Fruit fly (Drosophila melanogaster) whole organism, prepupa: Measurements from ENCODE around the gene CG13073.

Experiments used
- CG10631 ChIP-seq: fragments of 200-800 bp; sonication (Bioruptor generic); optimal IDR thresholded peaks from 2 replicates; lab custom pipeline; 2016; ENCODE audit warnings: missing biosample characterization, missing genetic modification characterization
- CG10669 ChIP-seq: fragments of 200-800 bp; sonication (Bioruptor generic); optimal IDR thresholded peaks from 3 replicates; lab custom pipeline; 2018; ENCODE audit warnings: missing biosample characterization, mild to moderate bottlenecking, missing genetic modification characterization, moderate library complexity
- CG11294 ChIP-seq: fragments of 200-800 bp; sonication (Bioruptor generic); IDR thresholded peaks from 2 replicates; pipeline ENCODE4 v1.3.6; 2022; ENCODE audit warnings: missing biosample characterization, missing genetic modification characterization
- CG11762 ChIP-seq: fragments of 200-800 bp; sonication (Bioruptor generic); optimal IDR thresholded peaks from 3 replicates; lab custom pipeline; 2016; ENCODE audit warnings: missing biosample characterization, missing genetic modification characterization; ENCODE audit not compliant: insufficient read depth
- CG11902 ChIP-seq: fragments of 200-800 bp; sonication (Bioruptor generic); optimal IDR thresholded peaks from 3 replicates; lab custom pipeline; 2016; ENCODE audit warnings: missing biosample characterization, missing genetic modification characterization
- CG3032 ChIP-seq: fragments of 200-800 bp; optimal IDR thresholded peaks from 2 replicates; lab custom pipeline; 2019; ENCODE audit warnings: missing biosample characterization, mild to moderate bottlenecking, missing genetic modification characterization, moderate library complexity
- CG31627 ChIP-seq: fragments of 200-800 bp; sonication (Bioruptor generic); optimal IDR thresholded peaks from 3 replicates; lab custom pipeline; 2016; ENCODE audit warnings: missing biosample characterization, missing genetic modification characterization
- CG32006 ChIP-seq: fragments of 200-800 bp; sonication (Bioruptor generic); optimal IDR thresholded peaks from 3 replicates; lab custom pipeline; 2017; ENCODE audit warnings: missing biosample characterization, mild to moderate bottlenecking, missing genetic modification characterization
- CG34406 ChIP-seq: fragments of 200-800 bp; sonication (Bioruptor generic); optimal IDR thresholded peaks from 3 replicates; lab custom pipeline; 2016; ENCODE audit warnings: missing biosample characterization, missing genetic modification characterization
- CG3919 ChIP-seq: fragments of 200-800 bp; sonication (Bioruptor generic); optimal IDR thresholded peaks from 3 replicates; lab custom pipeline; 2016; ENCODE audit warnings: missing biosample characterization, missing genetic modification characterization
- CG4318 ChIP-seq: fragments of 200-800 bp; sonication (Bioruptor generic); optimal IDR thresholded peaks from 3 replicates; lab custom pipeline; 2017; ENCODE audit warnings: missing biosample characterization, mild to moderate bottlenecking, missing genetic modification characterization
- CG6163 ChIP-seq: fragments of 200-800 bp; sonication (Bioruptor generic); IDR thresholded peaks from 3 replicates; pipeline ENCODE4 v1.3.6; 2022; ENCODE audit warnings: missing biosample characterization, missing genetic modification characterization
- CG6808 ChIP-seq: fragments of 200-800 bp; sonication (Bioruptor generic); optimal IDR thresholded peaks from 3 replicates; lab custom pipeline; 2017; ENCODE audit warnings: missing biosample characterization, missing genetic modification characterization, mild to moderate bottlenecking, moderate library complexity, missing genetic modification reagents
- CG6854 ChIP-seq: fragments of 200-800 bp; sonication (Bioruptor generic); optimal IDR thresholded peaks from 2 replicates; lab custom pipeline; 2017; ENCODE audit warnings: missing biosample characterization, mild to moderate bottlenecking, missing genetic modification characterization
- CG7368 ChIP-seq: fragments of 200-800 bp; sonication (Bioruptor generic); optimal IDR thresholded peaks from 3 replicates; lab custom pipeline; 2016; ENCODE audit warnings: missing biosample characterization, missing genetic modification characterization
- CG8119 ChIP-seq: fragments of 200-800 bp; sonication (Bioruptor generic); IDR thresholded peaks from 3 replicates; pipeline ENCODE4 v1.3.6; 2022; ENCODE audit warnings: missing biosample characterization, missing genetic modification characterization
- CG8319 ChIP-seq: fragments of 200-800 bp; sonication (Bioruptor generic); optimal IDR thresholded peaks from 3 replicates; lab custom pipeline; 2016; ENCODE audit warnings: missing biosample characterization, missing genetic modification characterization
- CG8632 ChIP-seq: fragments of 200-800 bp; sonication (Bioruptor generic); optimal IDR thresholded peaks from 3 replicates; lab custom pipeline; 2016; ENCODE audit warnings: missing biosample characterization, missing genetic modification characterization
- CG9139 ChIP-seq: fragments of 200-800 bp; sonication (Bioruptor generic); optimal IDR thresholded peaks from 3 replicates; lab custom pipeline; 2017; ENCODE audit warnings: missing biosample characterization, mild to moderate bottlenecking, missing genetic modification characterization
- Eip75B ChIP-seq: fragments of 200-800 bp; sonication (Bioruptor generic); optimal IDR thresholded peaks from 3 replicates; lab custom pipeline; 2016; ENCODE audit warnings: missing biosample characterization, missing genetic modification characterization
- Eip78C ChIP-seq: fragments of 200-800 bp; sonication (Bioruptor generic); peaks from one replicate; lab custom pipeline; 2016; ENCODE audit warnings: missing biosample characterization, missing genetic modification characterization
- Eip93F ChIP-seq: fragments of 200-800 bp; sonication (Bioruptor generic); optimal IDR thresholded peaks from 2 replicates; lab custom pipeline; 2016; ENCODE audit warnings: missing biosample characterization, mild to moderate bottlenecking, missing genetic modification characterization
- Ets21C ChIP-seq: fragments of 200-800 bp; sonication (Bioruptor generic); optimal IDR thresholded peaks from 3 replicates; lab custom pipeline; 2016; ENCODE audit warnings: missing biosample characterization, missing genetic modification characterization
- Ets96B ChIP-seq: fragments of 200-800 bp; optimal IDR thresholded peaks from 2 replicates; lab custom pipeline; 2019; ENCODE audit warnings: missing biosample characterization, mild to moderate bottlenecking, missing genetic modification characterization, moderate library complexity
- Gug ChIP-seq: fragments of 200-800 bp; sonication (Bioruptor generic); IDR thresholded peaks from 2 replicates; pipeline ENCODE4 v1.3.6; 2022; ENCODE audit warnings: missing biosample characterization, missing genetic modification characterization
- Hr38 ChIP-seq: sonication (Bioruptor generic); optimal IDR thresholded peaks from 2 replicates; lab custom pipeline; 2016; ENCODE audit warnings: missing biosample characterization, missing genetic modification characterization
- Hr39 ChIP-seq: fragments of 200-800 bp; sonication (Bioruptor generic); optimal IDR thresholded peaks from 2 replicates; lab custom pipeline; 2016; ENCODE audit warnings: missing biosample characterization, missing genetic modification characterization
- Lpt ChIP-seq: fragments of 200-800 bp; sonication (Bioruptor generic); optimal IDR thresholded peaks from 3 replicates; lab custom pipeline; 2016; ENCODE audit warnings: missing biosample characterization, missing genetic modification characterization
- OdsH ChIP-seq: fragments of 200-800 bp; sonication (Bioruptor generic); optimal IDR thresholded peaks from 3 replicates; lab custom pipeline; 2016; ENCODE audit warnings: missing biosample characterization, missing genetic modification characterization
- Smox ChIP-seq: fragments of 200-800 bp; sonication (Bioruptor generic); optimal IDR thresholded peaks from 3 replicates; lab custom pipeline; 2016; ENCODE audit warnings: missing biosample characterization, missing genetic modification characterization
- Sox14 ChIP-seq: fragments of 200-800 bp; sonication (Bioruptor generic); optimal IDR thresholded peaks from 3 replicates; lab custom pipeline; 2016; ENCODE audit warnings: missing biosample characterization, missing genetic modification characterization
- achi ChIP-seq: fragments of 200-800 bp; sonication (Bioruptor generic); optimal IDR thresholded peaks from 3 replicates; lab custom pipeline; 2016; ENCODE audit warnings: missing biosample characterization, missing genetic modification characterization
- acj6 ChIP-seq: fragments of 200-800 bp; sonication (Bioruptor generic); optimal IDR thresholded peaks from 3 replicates; lab custom pipeline; 2016; ENCODE audit warnings: missing biosample characterization, missing genetic modification characterization
- cyc ChIP-seq: fragments of 200-800 bp; sonication (Bioruptor generic); optimal IDR thresholded peaks from 3 replicates; lab custom pipeline; 2016; ENCODE audit warnings: missing biosample characterization, missing genetic modification characterization
- dsx ChIP-seq: fragments of 200-800 bp; optimal IDR thresholded peaks from 3 replicates; lab custom pipeline; 2019; ENCODE audit warnings: missing biosample characterization, mild to moderate bottlenecking, missing genetic modification characterization, moderate library complexity; ENCODE audit not compliant: poor library complexity, severe bottlenecking
- eg ChIP-seq: fragments of 200-800 bp; sonication (Bioruptor generic); IDR thresholded peaks from 3 replicates; pipeline ENCODE4 v1.3.6; 2022; ENCODE audit warnings: missing biosample characterization, missing genetic modification characterization
- esn ChIP-seq: fragments of 200-800 bp; sonication (Bioruptor generic); optimal IDR thresholded peaks from 2 replicates; lab custom pipeline; 2016; ENCODE audit warnings: missing biosample characterization, mild to moderate bottlenecking, missing genetic modification characterization, moderate library complexity
- fd59A ChIP-seq: fragments of 200-800 bp; sonication (Bioruptor generic); optimal IDR thresholded peaks from 2 replicates; lab custom pipeline; 2017; ENCODE audit warnings: missing biosample characterization, mild to moderate bottlenecking, missing genetic modification characterization, missing genetic modification reagents
- fd85E ChIP-seq: fragments of 200-800 bp; sonication (Bioruptor generic); optimal IDR thresholded peaks from 3 replicates; lab custom pipeline; 2016; ENCODE audit warnings: missing biosample characterization, missing genetic modification characterization
- lz ChIP-seq: fragments of 200-800 bp; sonication (Bioruptor generic); optimal IDR thresholded peaks from 3 replicates; lab custom pipeline; 2016; ENCODE audit warnings: missing biosample characterization, missing genetic modification characterization
- net ChIP-seq: fragments of 200-800 bp; sonication (Bioruptor generic); optimal IDR thresholded peaks from 3 replicates; lab custom pipeline; 2016; ENCODE audit warnings: missing biosample characterization, missing genetic modification characterization
- pdm3 ChIP-seq: fragments of 200-800 bp; sonication (Bioruptor generic); optimal IDR thresholded peaks from 3 replicates; lab custom pipeline; 2016; ENCODE audit warnings: missing biosample characterization, missing genetic modification characterization
- salr ChIP-seq, 2 experiments: fragments of 200-800 bp; sonication (Bioruptor generic); optimal IDR thresholded peaks; 3 replicates each; lab custom pipeline; 2016 to 2018; ENCODE audit warnings: missing biosample characterization in 2 of 2, missing genetic modification characterization in 2 of 2, mild to moderate bottlenecking in 1 of 2
- spab ChIP-seq: fragments of 200-800 bp; sonication (Bioruptor generic); optimal IDR thresholded peaks from 2 replicates; lab custom pipeline; 2017; ENCODE audit warnings: missing biosample characterization, mild to moderate bottlenecking, missing genetic modification characterization, missing genetic modification reagents
- ss ChIP-seq, 2 experiments: fragments of 200-800 bp; sonication (Bioruptor generic); optimal IDR thresholded peaks; 2 replicates in 1 of 2; 3 replicates in 1 of 2; lab custom pipeline; 2017 to 2018; ENCODE audit warnings: mild to moderate bottlenecking in 2 of 2, missing biosample characterization in 2 of 2, missing genetic modification characterization in 2 of 2, moderate library complexity in 1 of 2
- topi ChIP-seq: fragments of 200-800 bp; sonication (Bioruptor generic); optimal IDR thresholded peaks from 3 replicates; lab custom pipeline; 2016; ENCODE audit warnings: missing biosample characterization, missing genetic modification characterization
- vri ChIP-seq: fragments of 200-800 bp; sonication (Bioruptor generic); optimal IDR thresholded peaks from 3 replicates; lab custom pipeline; 2016; ENCODE audit warnings: missing biosample characterization, mild to moderate bottlenecking, missing genetic modification characterization

CG13073 gene

dm6 chr3L:16168503-16169189, 48.5 kb downstream of the CG13073 start:
- TF ChIP-seq CG10631 (GFP tag; lab: Kevin White, UChicago) (peak; percentile 40), OdsH (GFP tag; lab: Kevin White, UChicago) (peak; percentile 23), Ets96B (tag; lab: Kevin White, UChicago) (peak; percentile 60), CG34406 (GFP tag; lab: Kevin White, UChicago) (peak; percentile 26), dsx (GFP tag; lab: Kevin White, UChicago) (peak; percentile 36), Ets21C (GFP tag; lab: Kevin White, UChicago) (no peak), CG10669 (GFP tag; lab: Kevin White, UChicago) (peak; percentile 16), CG6808 (GFP tag; lab: Kevin White, UChicago) (peak; percentile 21), Hr39 (no peak), CG7368 (peak; percentile 6), salr (GFP tag; optimal IDR thresholded peaks at IDR 0.05; lab: Kevin White, UChicago) (peak in 1 of 2 experiments; percentile 39), CG4318 (no peak), CG3919 (GFP tag; lab: Kevin White, UChicago) (peak; percentile 46), acj6 (GFP tag; lab: Kevin White, UChicago) (peak; percentile 4), Eip78C (GFP tag; lab: Kevin White, UChicago) (peak; percentile 46), ss (GFP tag; optimal IDR thresholded peaks at IDR 0.05; lab: Kevin White, UChicago) (peak in 1 of 2 experiments; percentile 43), fd59A (GFP tag; lab: Kevin White, UChicago) (no peak), CG3032 (peak; percentile 61), spab (GFP tag; lab: Kevin White, UChicago) (peak; percentile 51), pdm3 (GFP tag; lab: Kevin White, UChicago) (peak; percentile 2), Smox (GFP tag; lab: Kevin White, UChicago) (no peak), CG11762 (GFP tag; lab: Kevin White, UChicago) (peak; percentile 23), Lpt (GFP tag; lab: Kevin White, UChicago) (peak; percentile 26), CG32006 (peak; percentile 46), Eip93F (GFP tag; lab: Kevin White, UChicago) (no peak), achi (GFP tag; lab: Kevin White, UChicago) (peak; percentile 40)
- TF ChIP-seq, all 60 proteins: peak for 20

dm6 chr3L:16167723-16168386, 49.2 kb downstream of the CG13073 start:
- TF ChIP-seq OdsH (GFP tag; lab: Kevin White, UChicago) = peak; percentile 33
- no peak for TF ChIP-seq fd85E (GFP tag; lab: Kevin White, UChicago)
- TF ChIP-seq Eip78C (GFP tag; lab: Kevin White, UChicago) = peak; percentile 80
- no peak for TF ChIP-seq Hr39
- no peak for TF ChIP-seq net (GFP tag; lab: Kevin White, UChicago)
- peak; percentile 21 for TF ChIP-seq topi (GFP tag; lab: Kevin White, UChicago)
- no peak for TF ChIP-seq salr (GFP tag; optimal IDR thresholded peaks at IDR 0.05; lab: Kevin White, UChicago)
- peak; percentile 25 for TF ChIP-seq CG6808 (GFP tag; lab: Kevin White, UChicago)
- TF ChIP-seq CG9139 (GFP tag; lab: Kevin White, UChicago) = no peak
- TF ChIP-seq cyc = no peak
- TF ChIP-seq lz = no peak
- peak; percentile 45 for TF ChIP-seq achi (GFP tag; lab: Kevin White, UChicago)
- no peak for TF ChIP-seq CG8119 (GFP tag; lab: Robert Waterston, UW)
- no peak for TF ChIP-seq CG6854 (GFP tag; lab: Kevin White, UChicago)
- peak; percentile 13 for TF ChIP-seq Sox14 (GFP tag; lab: Kevin White, UChicago)
- TF ChIP-seq Ets21C (GFP tag; lab: Kevin White, UChicago) = no peak
- TF ChIP-seq esn = peak; percentile 48
- TF ChIP-seq Eip75B (GFP tag; lab: Kevin White, UChicago) = no peak
- no peak for TF ChIP-seq CG11902 (GFP tag; lab: Kevin White, UChicago)
- peak; percentile 53 for TF ChIP-seq acj6 (GFP tag; lab: Kevin White, UChicago)
- TF ChIP-seq Gug (GFP tag; lab: Robert Waterston, UW) = no peak
- TF ChIP-seq CG6163 = no peak
- no peak for TF ChIP-seq CG31627
- TF ChIP-seq CG8319 = no peak
- TF ChIP-seq vri (GFP tag; lab: Kevin White, UChicago) = no peak
- peak; percentile 58 for TF ChIP-seq CG8632
- TF ChIP-seq CG10669 (GFP tag; lab: Kevin White, UChicago) = peak; percentile 32
- TF ChIP-seq Ets96B (tag; lab: Kevin White, UChicago) = peak; percentile 64
- no peak for TF ChIP-seq Hr38 (GFP tag; lab: Kevin White, UChicago)
- TF ChIP-seq Lpt (GFP tag; lab: Kevin White, UChicago) = no peak
- TF ChIP-seq CG11294 (GFP tag; lab: Robert Waterston, UW) = no peak
- no peak for TF ChIP-seq eg (GFP tag; lab: Robert Waterston, UW)
